Worm (Caenorhabditis elegans) whole organism, late embryonic: ENCODE measurements around the gene grd-8.

Source experiments
- C38D4.7 ChIP-seq: fragments of 200-800 bp; sonication (Bioruptor generic); optimal IDR thresholded peaks from 2 replicates; lab custom pipeline; 2018; ENCODE audit warnings: mild to moderate bottlenecking, missing genetic modification characterization, moderate library complexity, missing compliant biosample characterization
- ceh-14 ChIP-seq: sonication (generic microtip); optimal IDR thresholded peaks from 2 replicates; lab custom pipeline; 2016; ENCODE audit warnings: missing genotype, missing genetic modification characterization, missing compliant biosample characterization
- ceh-18 ChIP-seq: sonication (generic microtip); optimal IDR thresholded peaks from 2 replicates; lab custom pipeline; 2016; ENCODE audit warnings: missing genetic modification characterization, missing compliant biosample characterization
- ceh-19 ChIP-seq: fragments of 200-800 bp; sonication (Bioruptor generic); optimal IDR thresholded peaks from 2 replicates; lab custom pipeline; 2018; ENCODE audit warnings: mild to moderate bottlenecking, missing genetic modification characterization, missing compliant biosample characterization
- ceh-2 ChIP-seq: sonication (generic microtip); optimal IDR thresholded peaks from 2 replicates; lab custom pipeline; 2016; ENCODE audit warnings: missing genotype, missing genetic modification characterization, missing compliant biosample characterization
- fkh-10 ChIP-seq: fragments of 150-350 bp; optimal IDR thresholded peaks from 2 replicates; lab custom pipeline; 2014; ENCODE audit warnings: missing biosample characterization, missing genetic modification reagents, missing genetic modification characterization
- nfya-1 ChIP-seq: sonication (generic microtip); optimal IDR thresholded peaks from 2 replicates; lab custom pipeline; 2017; ENCODE audit warnings: missing genetic modification characterization, mild to moderate bottlenecking, missing compliant biosample characterization, antibody characterized with exemption, moderate library complexity
- nhr-11 ChIP-seq: fragments of 150-350 bp; optimal IDR thresholded peaks from 2 replicates; lab custom pipeline; 2014; ENCODE audit warnings: missing biosample characterization, missing genetic modification characterization
- pax-1 ChIP-seq: fragments of 150-350 bp; optimal IDR thresholded peaks from 2 replicates; lab custom pipeline; 2014; ENCODE audit warnings: missing biosample characterization, missing genetic modification characterization
- tbx-7 ChIP-seq: sonication (generic microtip); optimal IDR thresholded peaks from 2 replicates; lab custom pipeline; 2016; ENCODE audit warnings: missing genotype, missing genetic modification characterization, missing compliant biosample characterization
- ttx-3 ChIP-seq: sonication (generic microtip); optimal IDR thresholded peaks from 2 replicates; lab custom pipeline; 2016; ENCODE audit warnings: missing genetic modification reagents, missing genetic modification characterization, missing compliant biosample characterization
- unc-42 ChIP-seq: sonication (generic microtip); optimal IDR thresholded peaks from 2 replicates; lab custom pipeline; 2016; ENCODE audit warnings: missing genotype, missing genetic modification characterization, missing compliant biosample characterization

DNA sequence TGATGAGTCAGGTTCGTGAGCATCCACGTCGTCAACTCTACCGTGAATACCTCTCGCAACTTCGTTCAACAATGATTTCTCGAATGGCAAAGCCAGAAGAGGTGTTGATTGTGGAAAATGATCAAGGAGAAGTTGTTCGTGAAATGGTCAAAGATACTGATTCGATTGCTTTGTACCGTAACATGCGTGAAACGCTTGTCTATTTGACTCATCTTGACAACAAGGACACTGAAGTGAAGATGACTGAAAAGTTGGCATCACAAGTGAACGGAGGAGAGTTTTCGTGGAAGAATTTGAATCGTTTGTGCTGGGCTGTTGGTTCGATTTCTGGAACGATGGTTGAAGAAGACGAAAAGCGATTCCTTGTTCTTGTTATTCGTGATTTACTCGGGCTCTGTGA, 35.7 kb upstream of the grd-8 start:
- TF ChIP-seq nfya-1: no peak
- TF ChIP-seq ceh-18 (tag; lab: Kevin White, UChicago): no peak
- no peak for TF ChIP-seq ceh-14 (tag; lab: Kevin White, UChicago)
- no peak for TF ChIP-seq tbx-7 (tag; lab: Kevin White, UChicago)
- no peak for TF ChIP-seq ceh-19 (GFP tag; lab: Kevin White, UChicago)
- TF ChIP-seq pax-1 (tag; lab: Kevin White, UChicago): no peak
- TF ChIP-seq unc-42 (tag; lab: Kevin White, UChicago): no peak
- no peak for TF ChIP-seq ceh-2 (tag; lab: Kevin White, UChicago)
- TF ChIP-seq fkh-10 (GFP tag; lab: Kevin White, UChicago): no peak
- TF ChIP-seq C38D4.7 (GFP tag; lab: Kevin White, UChicago): no peak
- TF ChIP-seq nhr-11 (tag; lab: Kevin White, UChicago): no peak
- TF ChIP-seq ttx-3 (tag; lab: Kevin White, UChicago): no peak
